Worm (Caenorhabditis elegans) whole organism, young adult: Measurements from ENCODE around the gene srw-67.

Source experiments
- B0019.2 ChIP-seq: fragments of 200-800 bp; sonication (Bioruptor generic); conservative IDR thresholded peaks from 2 replicates; pipeline ENCODE4 v1.3.6; 2022; ENCODE audit warnings: missing genetic modification reagents, missing genetic modification characterization, missing compliant biosample characterization
- B0035.1 ChIP-seq: sonication (generic microtip); optimal IDR thresholded peaks from 2 replicates; lab custom pipeline; 2016; ENCODE audit warnings: missing genetic modification characterization, mild to moderate bottlenecking, missing compliant biosample characterization, missing genotype, missing genetic modification reagents
- B0261.1 ChIP-seq: sonication (generic microtip); optimal IDR thresholded peaks from 2 replicates; lab custom pipeline; 2016; ENCODE audit warnings: mild to moderate bottlenecking, missing genetic modification characterization, moderate library complexity, missing compliant biosample characterization
- C06A6.2 ChIP-seq: fragments of 200-800 bp; sonication (Bioruptor generic); conservative IDR thresholded peaks from 2 replicates; pipeline ENCODE4 v1.3.6; 2022; ENCODE audit warnings: missing genetic modification characterization, missing compliant biosample characterization
- F22D6.2 ChIP-seq: sonication (generic microtip); optimal IDR thresholded peaks from 2 replicates; lab custom pipeline; 2016; ENCODE audit warnings: mild to moderate bottlenecking, missing genetic modification characterization, missing compliant biosample characterization
- F37B4.10 ChIP-seq: fragments of 200-800 bp; sonication (Bioruptor generic); IDR thresholded peaks from 2 replicates; pipeline ENCODE4 v1.3.6; 2022; ENCODE audit warnings: missing genetic modification characterization, missing compliant biosample characterization
- F39B2.1 ChIP-seq: fragments of 200-800 bp; sonication (Bioruptor generic); IDR thresholded peaks from 2 replicates; pipeline ENCODE4 v1.3.6; 2022; ENCODE audit warnings: missing genetic modification reagents, missing genetic modification characterization, missing compliant biosample characterization
- K11D2.4 ChIP-seq: fragments of 200-800 bp; sonication (Bioruptor generic); IDR thresholded peaks from 2 replicates; pipeline ENCODE4 v1.3.6; 2022; ENCODE audit warnings: missing genetic modification reagents, missing genetic modification characterization, missing compliant biosample characterization
- T26A5.8 ChIP-seq: sonication (generic microtip); optimal IDR thresholded peaks from 2 replicates; lab custom pipeline; 2016; ENCODE audit warnings: missing genetic modification characterization, missing compliant biosample characterization
- Y53G8AR.9 ChIP-seq: fragments of 200-800 bp; sonication (Bioruptor generic); conservative IDR thresholded peaks from 2 replicates; pipeline ENCODE4 v1.3.6; 2022; ENCODE audit warnings: missing genetic modification reagents, missing genetic modification characterization, missing compliant biosample characterization
- Y95B8A.8 ChIP-seq: fragments of 200-800 bp; sonication (Bioruptor generic); IDR thresholded peaks from 2 replicates; pipeline ENCODE4 v1.3.6; 2022; ENCODE audit warnings: missing genetic modification reagents, missing genetic modification characterization, missing compliant biosample characterization
- ZK185.1 ChIP-seq: sonication (generic microtip); optimal IDR thresholded peaks from 2 replicates; lab custom pipeline; 2016; ENCODE audit warnings: mild to moderate bottlenecking, missing genetic modification characterization, missing compliant biosample characterization; ENCODE audit not compliant: poor library complexity, severe bottlenecking
- ama-1 ChIP-seq, 3 experiments: fragments of 150-350 bp in 1 of 3; sonication (generic microtip) in 2 of 3; optimal IDR thresholded peaks; 2 replicates each; lab custom pipeline; 2014 to 2018; ENCODE audit warnings: missing biosample characterization in 2 of 3, missing genetic modification characterization in 2 of 3, missing genetic modification reagents in 2 of 3
- atf-7 ChIP-seq: sonication (generic microtip); optimal IDR thresholded peaks from 2 replicates; lab custom pipeline; 2017; ENCODE audit warnings: mild to moderate bottlenecking, missing genetic modification characterization, missing compliant biosample characterization
- attf-3 ChIP-seq: fragments of 200-800 bp; sonication (Bioruptor generic); conservative IDR thresholded peaks from 2 replicates; pipeline ENCODE4 v1.3.6; 2022; ENCODE audit warnings: missing genetic modification reagents, missing genetic modification characterization, missing compliant biosample characterization
- bed-1 ChIP-seq: fragments of 200-800 bp; sonication (Bioruptor generic); IDR thresholded peaks from 2 replicates; pipeline ENCODE4 v1.3.6; 2022; ENCODE audit warnings: missing genetic modification reagents, missing genetic modification characterization, missing compliant biosample characterization
- ceh-58 ChIP-seq: fragments of 200-800 bp; sonication (Bioruptor generic); IDR thresholded peaks from 2 replicates; pipeline ENCODE4 v1.3.6; 2022; ENCODE audit warnings: missing genetic modification characterization, missing compliant biosample characterization
- chd-7 ChIP-seq: sonication (generic microtip); optimal IDR thresholded peaks from 2 replicates; lab custom pipeline; 2016; ENCODE audit warnings: mild to moderate bottlenecking, missing genetic modification characterization, moderate library complexity, missing compliant biosample characterization
- efl-1 ChIP-seq: fragments of 150-350 bp; optimal IDR thresholded peaks from 2 replicates; lab custom pipeline; 2014; ENCODE audit warnings: missing biosample characterization, missing genetic modification reagents, missing genetic modification characterization
- egl-44 ChIP-seq: fragments of 200-800 bp; sonication (Bioruptor generic); IDR thresholded peaks from 2 replicates; pipeline ENCODE4 v1.3.6; 2022; ENCODE audit warnings: missing genetic modification reagents, missing genetic modification characterization, missing compliant biosample characterization
- egrh-3 ChIP-seq: fragments of 200-800 bp; sonication (Bioruptor generic); IDR thresholded peaks from 2 replicates; pipeline ENCODE4 v1.3.6; 2022; ENCODE audit warnings: missing genetic modification reagents, missing genetic modification characterization, missing compliant biosample characterization
- gei-17 ChIP-seq: fragments of 200-800 bp; sonication (Bioruptor generic); optimal IDR thresholded peaks from 2 replicates; lab custom pipeline; 2018; ENCODE audit warnings: mild to moderate bottlenecking, missing genetic modification characterization, missing compliant biosample characterization
- him-1 ChIP-seq: sonication (generic microtip); optimal IDR thresholded peaks from 2 replicates; lab custom pipeline; 2016; ENCODE audit warnings: missing genotype, missing genetic modification reagents, missing genetic modification characterization, missing compliant biosample characterization
- hmg-1.2 ChIP-seq: fragments of 200-800 bp; sonication (Bioruptor generic); IDR thresholded peaks from 2 replicates; pipeline ENCODE4 v1.3.6; 2022; ENCODE audit warnings: missing genetic modification reagents, missing genetic modification characterization, missing compliant biosample characterization
- lin-26 ChIP-seq: fragments of 200-800 bp; sonication (Bioruptor generic); IDR thresholded peaks from 2 replicates; pipeline ENCODE4 v1.3.6; 2022; ENCODE audit warnings: missing genetic modification reagents, missing genetic modification characterization, missing compliant biosample characterization
- lin-40 ChIP-seq: sonication (generic microtip); optimal IDR thresholded peaks from 2 replicates; lab custom pipeline; 2016; ENCODE audit warnings: missing genetic modification characterization, mild to moderate bottlenecking, missing compliant biosample characterization, missing genotype, missing genetic modification reagents
- lsy-27 ChIP-seq: sonication (generic microtip); optimal IDR thresholded peaks from 2 replicates; lab custom pipeline; 2017; ENCODE audit warnings: missing genetic modification characterization, mild to moderate bottlenecking, missing compliant biosample characterization, antibody characterized with exemption, missing genotype, borderline replicate concordance; ENCODE audit not compliant: insufficient read depth
- madf-10 ChIP-seq: sonication (generic microtip); optimal IDR thresholded peaks from 2 replicates; lab custom pipeline; 2016; ENCODE audit warnings: mild to moderate bottlenecking, missing genetic modification characterization, missing compliant biosample characterization
- madf-3 ChIP-seq: fragments of 200-800 bp; sonication (Bioruptor generic); IDR thresholded peaks from 2 replicates; pipeline ENCODE4 v1.3.6; 2022; ENCODE audit warnings: missing genetic modification reagents, missing genetic modification characterization, missing compliant biosample characterization
- nfyb-1 ChIP-seq: fragments of 200-800 bp; sonication (Bioruptor generic); IDR thresholded peaks from 2 replicates; pipeline ENCODE4 v1.3.6; 2022; ENCODE audit warnings: missing genetic modification reagents, missing genetic modification characterization, missing compliant biosample characterization
- pbrm-1 ChIP-seq: fragments of 200-800 bp; sonication (Bioruptor generic); IDR thresholded peaks from 2 replicates; pipeline ENCODE4 v1.3.6; 2022; ENCODE audit warnings: missing genetic modification reagents, missing genetic modification characterization, missing compliant biosample characterization
- rcor-1 ChIP-seq: fragments of 200-800 bp; sonication (Bioruptor generic); IDR thresholded peaks from 2 replicates; pipeline ENCODE4 v1.3.6; 2022; ENCODE audit warnings: missing genetic modification reagents, missing genetic modification characterization, missing compliant biosample characterization
- somi-1 ChIP-seq: fragments of 200-800 bp; sonication (Bioruptor generic); optimal IDR thresholded peaks from 2 replicates; lab custom pipeline; 2018; ENCODE audit warnings: mild to moderate bottlenecking, missing genetic modification characterization, missing compliant biosample characterization
- tbp1 ChIP-seq: fragments of 200-800 bp; sonication (Bioruptor generic); optimal IDR thresholded peaks from 2 replicates; lab custom pipeline; 2018; ENCODE audit warnings: mild to moderate bottlenecking, missing genetic modification characterization, missing compliant biosample characterization
- tbx-9 ChIP-seq: sonication (generic microtip); optimal IDR thresholded peaks from 2 replicates; lab custom pipeline; 2016; ENCODE audit warnings: borderline replicate concordance, missing genetic modification characterization, inconsistent platforms, missing compliant biosample characterization
- unc-130 ChIP-seq: sonication (generic microtip); optimal IDR thresholded peaks from 2 replicates; lab custom pipeline; 2016; ENCODE audit warnings: missing genetic modification reagents, missing genetic modification characterization, missing compliant biosample characterization
- zim-3 ChIP-seq: sonication (generic microtip); optimal IDR thresholded peaks from 2 replicates; lab custom pipeline; 2017; ENCODE audit warnings: mild to moderate bottlenecking, missing genetic modification characterization, moderate library complexity, missing compliant biosample characterization
- ztf-18 ChIP-seq: sonication (generic microtip); optimal IDR thresholded peaks from 2 replicates; lab custom pipeline; 2016; ENCODE audit warnings: missing genotype, mild to moderate bottlenecking, missing genetic modification characterization, missing compliant biosample characterization
- ztf-26 ChIP-seq: sonication (generic microtip); optimal IDR thresholded peaks from 2 replicates; lab custom pipeline; 2017; ENCODE audit warnings: missing genetic modification characterization, missing compliant biosample characterization
- ztf-28 ChIP-seq: fragments of 200-800 bp; sonication (Bioruptor generic); IDR thresholded peaks from 2 replicates; pipeline ENCODE4 v1.3.6; 2022; ENCODE audit warnings: missing genetic modification reagents, missing genetic modification characterization, missing compliant biosample characterization
- ztf-6 ChIP-seq: fragments of 200-800 bp; sonication (Bioruptor generic); IDR thresholded peaks from 2 replicates; pipeline ENCODE4 v1.3.6; 2022; ENCODE audit warnings: missing genetic modification reagents, missing genetic modification characterization, missing compliant biosample characterization

Gene srw-67

ce11 chrV:7413107-7413774, 4.2 kb upstream of the srw-67 start, which contains the start of gene F18E3.11:
Gene F18E3.11, plus strand, starts transcription at chrV:7413482.
- TF ChIP-seq C06A6.2 (GFP tag; lab: Robert Waterston, UW), result 0 out of 2 replicates have a peak, but pooled peaks have one; percentile 15
- peak; percentile 57 for TF ChIP-seq ztf-26
- TF ChIP-seq efl-1, result no peak
- TF ChIP-seq lin-40 (tag; lab: Kevin White, UChicago), result peak; percentile 48
- TF ChIP-seq ama-1 (optimal IDR thresholded peaks at IDR 0.05; lab: Kevin White, UChicago), result peak; percentile 97
- TF ChIP-seq ama-1 (GFP tag; optimal IDR thresholded peaks at IDR 0.05; lab: Kevin White, UChicago), result no peak
- TF ChIP-seq gei-17 (GFP tag; lab: Kevin White, UChicago), result no peak

DNA sequence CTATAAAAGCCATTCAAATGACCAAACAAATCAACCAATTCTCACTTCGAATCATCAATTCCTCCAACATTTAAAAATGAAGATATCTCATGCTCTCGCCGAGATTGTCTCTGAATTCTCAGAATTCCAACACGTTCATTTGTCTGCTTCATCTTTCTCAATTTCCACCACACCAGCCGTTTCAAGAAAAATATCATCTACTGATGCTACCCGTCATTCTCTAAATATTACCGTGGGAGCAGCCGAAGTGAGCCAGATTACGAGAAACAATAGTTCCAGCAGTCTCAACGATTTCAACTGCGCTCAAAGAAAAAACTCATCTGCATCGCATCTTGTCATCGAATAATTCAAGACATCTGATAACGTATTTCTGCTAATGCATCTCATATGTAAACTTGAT, 2.6 kb upstream of the srw-67 start, which contains the start of gene F18E3.12:
Gene F18E3.12, plus strand, starts transcription at position 77 of the 400 bp plus-strand sequence.
- no peak for TF ChIP-seq tbp1 (GFP tag; lab: Kevin White, UChicago)
- peak; percentile 94 for TF ChIP-seq ama-1 (optimal IDR thresholded peaks at IDR 0.05; lab: Kevin White, UChicago)
- no peak for TF ChIP-seq ama-1 (GFP tag; optimal IDR thresholded peaks at IDR 0.05; lab: Kevin White, UChicago)

DNA sequence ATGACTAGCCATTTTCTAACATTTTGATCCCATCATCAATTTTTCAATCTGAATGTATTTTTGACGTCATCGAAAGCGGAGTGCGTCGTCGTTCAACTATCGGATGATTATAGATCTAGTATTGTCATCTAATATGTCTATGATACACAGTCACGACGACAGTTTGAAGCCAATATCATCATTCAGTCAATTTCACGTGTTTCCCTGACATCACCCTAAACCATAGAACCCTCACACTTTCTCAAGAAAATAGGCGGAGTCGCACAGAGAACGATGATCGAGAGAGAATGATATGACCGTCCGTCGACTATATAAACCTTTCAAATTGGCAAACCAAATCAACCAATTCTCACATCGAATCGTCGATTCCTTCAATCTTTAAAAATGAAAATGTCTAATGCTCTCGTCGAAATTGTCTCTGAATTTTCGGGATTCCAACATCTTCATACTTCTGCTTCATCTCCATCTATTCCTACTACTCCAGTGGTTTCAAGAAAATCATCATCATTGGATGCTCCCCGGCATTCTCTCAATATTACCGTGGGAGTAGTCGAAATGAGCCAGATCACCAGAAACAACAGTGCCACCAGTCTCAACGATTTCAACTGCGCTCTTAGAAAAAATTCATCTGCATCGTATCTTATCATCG, 1.6 kb upstream of the srw-67 start, which contains the start of gene F18E3.13:
Gene F18E3.13, plus strand, starts transcription at position 385 of the 649 bp plus-strand sequence.
- no peak for TF ChIP-seq him-1 (tag; lab: Kevin White, UChicago)
- no peak for TF ChIP-seq tbx-9 (tag; lab: Kevin White, UChicago)
- 0 out of 2 replicates have a peak, but pooled peaks have one; percentile 33 for TF ChIP-seq Y53G8AR.9 (GFP tag; lab: Robert Waterston, UW)
- no peak for TF ChIP-seq lsy-27
- TF ChIP-seq egrh-3 (GFP tag; lab: Robert Waterston, UW), result no peak
- TF ChIP-seq ceh-58 (GFP tag; lab: Robert Waterston, UW), result no peak
- no peak for TF ChIP-seq madf-10 (tag; lab: Kevin White, UChicago)
- TF ChIP-seq ztf-28 (GFP tag; lab: Robert Waterston, UW), result no peak
- TF ChIP-seq attf-3, result no peak
- TF ChIP-seq tbp1 (GFP tag; lab: Kevin White, UChicago), result no peak
- no peak for TF ChIP-seq Y95B8A.8 (GFP tag; lab: Robert Waterston, UW)
- TF ChIP-seq B0019.2 (GFP tag; lab: Robert Waterston, UW), result no peak
- TF ChIP-seq chd-7 (tag; lab: Kevin White, UChicago), result peak; percentile 7
- no peak for TF ChIP-seq B0035.1 (tag; lab: Kevin White, UChicago)
- no peak for TF ChIP-seq egl-44 (GFP tag; lab: Robert Waterston, UW)
- TF ChIP-seq ztf-18, result no peak
- no peak for TF ChIP-seq madf-3
- TF ChIP-seq rcor-1 (GFP tag; lab: Robert Waterston, UW), result no peak
- TF ChIP-seq lin-40 (tag; lab: Kevin White, UChicago), result peak; percentile 35
- no peak for TF ChIP-seq pbrm-1 (GFP tag; lab: Robert Waterston, UW)
- TF ChIP-seq hmg-1.2 (GFP tag; lab: Robert Waterston, UW), result no peak
- peak; percentile 34; the same call in 1 of the 2 replicates for TF ChIP-seq C06A6.2 (GFP tag; lab: Robert Waterston, UW)
- TF ChIP-seq ztf-6 (GFP tag; lab: Robert Waterston, UW), result no peak
- no peak for TF ChIP-seq F39B2.1 (GFP tag; lab: Robert Waterston, UW)
- TF ChIP-seq T26A5.8 (tag; lab: Kevin White, UChicago), result no peak
- no peak for TF ChIP-seq B0261.1
- peak; percentile 76 for TF ChIP-seq somi-1 (GFP tag; lab: Kevin White, UChicago)
- TF ChIP-seq nfyb-1 (GFP tag; lab: Robert Waterston, UW), result peak; percentile 74
- TF ChIP-seq F22D6.2 (tag; lab: Kevin White, UChicago), result peak; percentile 21
- TF ChIP-seq lin-26 (GFP tag; lab: Robert Waterston, UW), result 0 out of 2 replicates have a peak, but pooled peaks have one; percentile 27
- TF ChIP-seq atf-7, result peak; percentile 69
- TF ChIP-seq ztf-26, result peak; percentile 79
- peak; percentile 96 for TF ChIP-seq ama-1 (optimal IDR thresholded peaks at IDR 0.05; lab: Kevin White, UChicago)
- TF ChIP-seq ama-1 (GFP tag; optimal IDR thresholded peaks at IDR 0.05; lab: Kevin White, UChicago), result no peak
- TF ChIP-seq bed-1 (GFP tag; lab: Robert Waterston, UW), result no peak
- 0 out of 2 replicates have a peak, but pooled peaks have one; percentile 13 for TF ChIP-seq K11D2.4 (GFP tag; lab: Robert Waterston, UW)
- no peak for TF ChIP-seq F37B4.10 (GFP tag; lab: Robert Waterston, UW)
- TF ChIP-seq zim-3 (tag; lab: Kevin White, UChicago), result no peak
- TF ChIP-seq ZK185.1 (tag; lab: Kevin White, UChicago), result peak; percentile 43
- no peak for TF ChIP-seq unc-130 (GFP tag; lab: Kevin White, UChicago)
